Worm (Caenorhabditis elegans) whole organism, early embryonic: Measurements from ENCODE around the gene lip-1.

Source experiments
- F13C5.2 ChIP-seq: sonication (generic microtip); optimal IDR thresholded peaks from 2 replicates; lab custom pipeline; 2017; ENCODE audit warnings: mild to moderate bottlenecking, missing genetic modification characterization, inconsistent platforms, missing compliant biosample characterization
- aly-1 ChIP-seq: sonication (generic microtip); optimal IDR thresholded peaks from 2 replicates; lab custom pipeline; 2016; ENCODE audit warnings: missing genetic modification characterization, missing compliant biosample characterization
- ama-1 ChIP-seq: fragments of 150-350 bp; optimal IDR thresholded peaks from 2 replicates; lab custom pipeline; 2014
- ceh-36 ChIP-seq: sonication (generic microtip); optimal IDR thresholded peaks from 2 replicates; lab custom pipeline; 2016; ENCODE audit warnings: missing genetic modification characterization, inconsistent platforms, missing compliant biosample characterization
- flt-1 ChIP-seq: fragments of 200-800 bp; sonication (Bioruptor generic); IDR thresholded peaks from 2 replicates; pipeline ENCODE4 v1.3.6; 2022; ENCODE audit warnings: missing genetic modification characterization, missing compliant biosample characterization
- pes-1 ChIP-seq: fragments of 200-800 bp; sonication (Bioruptor generic); IDR thresholded peaks from 2 replicates; pipeline ENCODE4 v1.3.6; 2022; ENCODE audit warnings: missing genetic modification reagents, missing genetic modification characterization, missing compliant biosample characterization
- sea-1 ChIP-seq: fragments of 200-800 bp; sonication (Bioruptor generic); conservative IDR thresholded peaks from 2 replicates; pipeline ENCODE4 v1.3.6; 2022; ENCODE audit warnings: missing genetic modification characterization, missing compliant biosample characterization

ce11 chrIV:6867791-6868190 is 25.0 kb downstream of the lip-1 start, which contains the start of gene srx-20:
- TF ChIP-seq sea-1 (GFP tag; lab: Robert Waterston, UW) (no peak), ceh-36 (tag; lab: Kevin White, UChicago) (no peak), ama-1 (lab: Kevin White, UChicago) (no peak), aly-1 (tag; lab: Kevin White, UChicago) (no peak), F13C5.2 (tag; lab: Kevin White, UChicago) (no peak), flt-1 (GFP tag; lab: Robert Waterston, UW) (no peak), pes-1 (GFP tag; lab: Robert Waterston, UW) (no peak)
